Worm (Caenorhabditis elegans) whole organism, mixed stage, embryonic: ENCODE data around the gene T16A1.5.
A peak's percentile ranks its signal among the peaks of the same experiment; 100 is the strongest.

ENCODE experiments used
- blmp-1 ChIP-seq: fragments of 150-350 bp; optimal IDR thresholded peaks from 2 replicates; lab custom pipeline; 2014; ENCODE audit warnings: missing biosample characterization, missing genetic modification characterization
- ces-1 ChIP-seq: fragments of 150-350 bp; optimal IDR thresholded peaks from 2 replicates; lab custom pipeline; 2014; ENCODE audit warnings: missing biosample characterization, missing genetic modification reagents, missing genetic modification characterization
- drap-1 ChIP-seq: fragments of 200-800 bp; sonication (Bioruptor generic); optimal IDR thresholded peaks from 3 replicates; lab custom pipeline; 2018; ENCODE audit warnings: mild to moderate bottlenecking, missing genetic modification characterization, missing compliant biosample characterization
- lin-13 ChIP-seq: fragments of 150-350 bp; optimal IDR thresholded peaks from 2 replicates; lab custom pipeline; 2014; ENCODE audit warnings: missing biosample characterization, missing genetic modification characterization
- nhr-76 ChIP-seq: sonication (generic microtip); optimal IDR thresholded peaks from 2 replicates; lab custom pipeline; 2017; ENCODE audit warnings: missing biosample characterization, missing genetic modification characterization
- snpc-4 ChIP-seq: fragments of 150-350 bp; optimal IDR thresholded peaks from 2 replicates; lab custom pipeline; 2014; ENCODE audit warnings: missing biosample characterization, missing genetic modification characterization
- unc-39 ChIP-seq: fragments of 150-350 bp; optimal IDR thresholded peaks from 2 replicates; lab custom pipeline; 2014; ENCODE audit warnings: missing biosample characterization, missing genetic modification characterization
- unc-62 ChIP-seq: fragments of 150-350 bp; optimal IDR thresholded peaks from 2 replicates; lab custom pipeline; 2014; ENCODE audit warnings: missing biosample characterization, missing genetic modification reagents, missing genetic modification characterization
- ztf-11 ChIP-seq: fragments of 150-350 bp; optimal IDR thresholded peaks from 2 replicates; lab custom pipeline; 2014; ENCODE audit warnings: missing biosample characterization, missing genetic modification characterization

ce11 chrII:2058985-2059384 lies 24.6 kb downstream of the T16A1.5 start, which contains the start of gene F07E5.5:
- TF ChIP-seq lin-13 (tag; lab: Kevin White, UChicago) (peak; percentile 62), ztf-11 (no peak), ces-1 (peak; percentile 41), unc-39 (tag; lab: Kevin White, UChicago) (no peak), nhr-76 (tag; lab: Kevin White, UChicago) (no peak), snpc-4 (tag; lab: Kevin White, UChicago) (no peak), unc-62 (GFP tag; lab: Kevin White, UChicago) (no peak), blmp-1 (tag; lab: Kevin White, UChicago) (no peak), drap-1 (GFP tag; lab: Kevin White, UChicago) (no peak)
